Worm (Caenorhabditis elegans): ENCODE data around the gene mes-6.
A peak's percentile ranks its signal among the peaks of the same experiment; 100 is the strongest.

DNA sequence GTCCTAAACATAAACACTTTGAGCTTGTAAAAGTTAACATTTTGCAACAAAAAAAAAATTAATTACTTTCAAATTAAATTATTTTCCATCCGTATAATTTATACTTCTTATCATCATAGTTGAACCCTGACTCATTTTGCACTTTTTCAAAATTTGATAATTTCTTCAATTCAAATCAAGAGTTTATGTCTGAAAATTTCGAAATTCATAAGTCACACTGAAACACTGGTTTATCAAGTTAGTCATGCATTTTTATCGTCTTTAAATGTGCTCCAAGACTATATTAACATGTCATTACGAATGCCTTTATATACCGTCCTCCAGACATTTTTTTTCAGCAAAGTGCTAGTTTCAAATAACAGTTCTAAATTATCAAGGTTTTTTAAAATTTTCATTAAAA, 28.6 kb downstream of the mes-6 start:
- no peak for TF ChIP-seq ZK546.5 (tag; optimal IDR thresholded peaks at IDR 0.05)
- no peak for TF ChIP-seq nhr-76 (tag; optimal IDR thresholded peaks at IDR 0.05)
- TF ChIP-seq nhr-11 (tag; optimal IDR thresholded peaks at IDR 0.05), result no peak
- peak; percentile 72 for TF ChIP-seq pqm-1 (tag; optimal IDR thresholded peaks at IDR 0.05)
- no peak for TF ChIP-seq nhr-237 (tag; optimal IDR thresholded peaks at IDR 0.05)
- TF ChIP-seq nhr-25 (tag; optimal IDR thresholded peaks at IDR 0.05), result no peak
- no peak for TF ChIP-seq eor-1 (tag; optimal IDR thresholded peaks at IDR 0.05)
- TF ChIP-seq snpc-4 (tag; optimal IDR thresholded peaks at IDR 0.05), result no peak
- TF ChIP-seq egl-27 (tag; optimal IDR thresholded peaks at IDR 0.05), result no peak
- no peak for TF ChIP-seq mdl-1 (tag; optimal IDR thresholded peaks at IDR 0.05)
- no peak for TF ChIP-seq fos-1 (tag; optimal IDR thresholded peaks at IDR 0.05)

Measured in whole organism, L3 larva.